Worm (Caenorhabditis elegans): Measurements from ENCODE around the gene pro-1.

DNA sequence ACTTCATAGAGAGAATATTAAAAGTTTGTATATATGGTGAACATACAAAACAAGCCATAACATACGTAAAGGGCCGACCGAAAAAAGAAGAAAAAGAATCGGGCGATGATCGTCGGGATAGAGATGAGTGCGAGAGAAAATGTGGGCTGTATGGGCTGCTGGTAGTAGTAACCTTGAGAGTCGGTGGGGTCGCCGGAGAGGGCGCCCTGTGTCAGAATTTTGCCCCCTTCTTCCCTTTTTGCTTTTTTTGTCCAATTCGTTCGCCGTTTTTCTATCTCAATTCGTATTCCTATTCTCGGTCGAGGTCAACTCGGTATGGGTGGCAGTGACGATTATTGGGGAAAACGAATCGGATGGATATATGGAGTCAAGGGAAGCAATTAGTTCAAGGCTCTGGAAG is 35.8 kb downstream of the pro-1 start:
- no peak for TF ChIP-seq flt-1 (GFP tag; IDR thresholded peaks at IDR 0.05)
- TF ChIP-seq med-1 (GFP tag; optimal IDR thresholded peaks at IDR 0.05; ENCODE audit: insufficient read depth), result no peak
- TF ChIP-seq tab-1 (GFP tag; IDR thresholded peaks at IDR 0.05), result no peak
- no peak for TF ChIP-seq klf-2 (GFP tag; conservative IDR thresholded peaks at IDR 0.05)
- TF ChIP-seq cog-1 (tag; optimal IDR thresholded peaks at IDR 0.05), result no peak
- TF ChIP-seq T22C8.4 (GFP tag; IDR thresholded peaks at IDR 0.05), result no peak
- no peak for TF ChIP-seq ztf-23 (GFP tag; IDR thresholded peaks at IDR 0.05)
- TF ChIP-seq ztf-29 (GFP tag; IDR thresholded peaks at IDR 0.05), result no peak
- TF ChIP-seq ref-1 (GFP tag; conservative IDR thresholded peaks at IDR 0.05), result no peak

Measured in whole organism, midembryonic.